Fruit fly (Drosophila melanogaster) whole organism, wandering third instar larva: ENCODE data around the gene CenB1A.
A peak's percentile ranks its signal among the peaks of the same experiment; 100 is the strongest.

Experiments
- Abd-B ChIP-seq: fragments of >200 bp; optimal IDR thresholded peaks from 2 replicates; lab custom pipeline; 2017; ENCODE audit warnings: missing biosample characterization, missing genetic modification characterization
- CG32264 ChIP-seq: fragments of 200-800 bp; sonication (Bioruptor generic); optimal IDR thresholded peaks from 2 replicates; lab custom pipeline; 2016; ENCODE audit warnings: missing biosample characterization, missing genetic modification characterization
- CG9705 ChIP-seq: fragments of 200-800 bp; sonication (Bioruptor generic); optimal IDR thresholded peaks from 2 replicates; lab custom pipeline; 2018; ENCODE audit warnings: missing biosample characterization, mild to moderate bottlenecking, missing genetic modification characterization
- Dfd ChIP-seq: fragments of >200 bp; optimal IDR thresholded peaks from 2 replicates; lab custom pipeline; 2017; ENCODE audit warnings: missing biosample characterization, missing genetic modification characterization
- Dif ChIP-seq: fragments of 200-275, 200-300 bp; sonication (Bioruptor generic); optimal IDR thresholded peaks from 2 replicates; lab custom pipeline; 2018; ENCODE audit warnings: missing biosample characterization, missing genetic modification characterization; ENCODE audit not compliant: partially characterized antibody
- HLH106 ChIP-seq: fragments of 200-800 bp; optimal IDR thresholded peaks from 3 replicates; lab custom pipeline; 2019; ENCODE audit warnings: missing biosample characterization, mild to moderate bottlenecking, missing genetic modification characterization, moderate library complexity
- Hr83 ChIP-seq: fragments of 200-300 bp; sonication (Bioruptor generic); optimal IDR thresholded peaks from 2 replicates; lab custom pipeline; 2016; ENCODE audit warnings: missing biosample characterization, mild to moderate bottlenecking, missing genetic modification characterization, moderate library complexity; ENCODE audit not compliant: poor library complexity, severe bottlenecking
- Mio ChIP-seq: sonication (Bioruptor generic); optimal IDR thresholded peaks from 2 replicates; lab custom pipeline; 2016; ENCODE audit warnings: missing biosample characterization, missing genetic modification characterization
- Vsx2 ChIP-seq: fragments of 200-300, 225-300 bp; sonication (Bioruptor generic); optimal IDR thresholded peaks from 2 replicates; lab custom pipeline; 2018; ENCODE audit warnings: missing biosample characterization, missing genetic modification characterization; ENCODE audit not compliant: partially characterized antibody
- dsf ChIP-seq: sonication (Bioruptor generic); optimal IDR thresholded peaks from 2 replicates; lab custom pipeline; 2016; ENCODE audit warnings: missing biosample characterization, missing genetic modification characterization, borderline replicate concordance
- pan ChIP-seq: fragments of >200 bp; optimal IDR thresholded peaks from 2 replicates; lab custom pipeline; 2017
- psq ChIP-seq: fragments of 200-800 bp; sonication (Bioruptor generic); optimal IDR thresholded peaks from 3 replicates; lab custom pipeline; 2017; ENCODE audit warnings: missing biosample characterization, mild to moderate bottlenecking, missing genetic modification characterization, moderate library complexity
- sv ChIP-seq: fragments of 200-800 bp; sonication (Bioruptor generic); optimal IDR thresholded peaks from 3 replicates; lab custom pipeline; 2016; ENCODE audit warnings: missing biosample characterization, missing genetic modification characterization

- TF ChIP-seq CG9705 (GFP tag; lab: Kevin White, UChicago), result peak; percentile 8
- peak; percentile 45 for TF ChIP-seq psq (GFP tag; lab: Kevin White, UChicago)
- TF ChIP-seq dsf (GFP tag; lab: Kevin White, UChicago), result no peak
- peak; percentile 54 for TF ChIP-seq HLH106 (tag; lab: Kevin White, UChicago)
- no peak for TF ChIP-seq Dif (GFP tag; lab: Kevin White, UChicago)
- TF ChIP-seq pan (lab: Kevin White, UChicago), result no peak
- no peak for TF ChIP-seq Abd-B
- TF ChIP-seq Mio (GFP tag; lab: Kevin White, UChicago), result no peak
- TF ChIP-seq sv (GFP tag; lab: Kevin White, UChicago), result peak; percentile 35
- TF ChIP-seq Vsx2, result no peak
- no peak for TF ChIP-seq CG32264 (GFP tag; lab: Kevin White, UChicago)
- no peak for TF ChIP-seq Dfd
- TF ChIP-seq Hr83 (GFP tag; lab: Kevin White, UChicago), result peak; percentile 40
Measured at dm6 chr3R:23117683-23118470, at the start of gene CenB1A, which contains the start of gene Rassf.
